Worm (Caenorhabditis elegans) whole organism, young adult: ENCODE data around the gene acn-1.

Source experiments
- B0019.2 ChIP-seq: fragments of 200-800 bp; sonication (Bioruptor generic); conservative IDR thresholded peaks from 2 replicates; pipeline ENCODE4 v1.3.6; 2022; ENCODE audit warnings: missing genetic modification reagents, missing genetic modification characterization, missing compliant biosample characterization
- B0261.1 ChIP-seq: sonication (generic microtip); optimal IDR thresholded peaks from 2 replicates; lab custom pipeline; 2016; ENCODE audit warnings: mild to moderate bottlenecking, missing genetic modification characterization, moderate library complexity, missing compliant biosample characterization
- F10E7.11 ChIP-seq: sonication (generic microtip); optimal IDR thresholded peaks from 2 replicates; lab custom pipeline; 2017; ENCODE audit warnings: mild to moderate bottlenecking, missing genetic modification characterization, moderate library complexity, missing compliant biosample characterization
- F22D6.2 ChIP-seq: sonication (generic microtip); optimal IDR thresholded peaks from 2 replicates; lab custom pipeline; 2016; ENCODE audit warnings: mild to moderate bottlenecking, missing genetic modification characterization, missing compliant biosample characterization
- F23B12.7 ChIP-seq: sonication (generic microtip); optimal IDR thresholded peaks from 2 replicates; lab custom pipeline; 2017; ENCODE audit warnings: missing genetic modification characterization, mild to moderate bottlenecking, missing compliant biosample characterization, antibody characterized with exemption, moderate library complexity; ENCODE audit not compliant: insufficient read depth
- Y53F4B.3 ChIP-seq: fragments of 200-800 bp; sonication (Bioruptor generic); IDR thresholded peaks from 2 replicates; pipeline ENCODE4 v1.3.6; 2022; ENCODE audit warnings: missing genetic modification reagents, missing genetic modification characterization, missing compliant biosample characterization
- ama-1 ChIP-seq, 3 experiments: fragments of 150-350 bp in 1 of 3; sonication (generic microtip) in 2 of 3; optimal IDR thresholded peaks; 2 replicates each; lab custom pipeline; 2014 to 2018; ENCODE audit warnings: missing biosample characterization in 2 of 3, missing genetic modification characterization in 2 of 3, missing genetic modification reagents in 2 of 3
- aptf-2 ChIP-seq: fragments of 200-800 bp; sonication (Bioruptor generic); conservative IDR thresholded peaks from 2 replicates; pipeline ENCODE4 v1.3.6; 2022; ENCODE audit warnings: missing genetic modification reagents, missing genetic modification characterization, missing compliant biosample characterization
- attf-6 ChIP-seq: fragments of 200-800 bp; sonication (Bioruptor generic); IDR thresholded peaks from 2 replicates; pipeline ENCODE4 v1.3.6; 2022; ENCODE audit warnings: missing genetic modification reagents, missing genetic modification characterization, missing compliant biosample characterization
- bed-1 ChIP-seq: fragments of 200-800 bp; sonication (Bioruptor generic); IDR thresholded peaks from 2 replicates; pipeline ENCODE4 v1.3.6; 2022; ENCODE audit warnings: missing genetic modification reagents, missing genetic modification characterization, missing compliant biosample characterization
- ccch-3 ChIP-seq: fragments of 200-800 bp; sonication (Bioruptor generic); optimal IDR thresholded peaks from 2 replicates; lab custom pipeline; 2018; ENCODE audit warnings: mild to moderate bottlenecking, missing genetic modification characterization, missing compliant biosample characterization
- cebp-1 ChIP-seq, 2 experiments: fragments of 200-800 bp in 1 of 2; sonication (Bioruptor generic) in 1 of 2; sonication (generic microtip) in 1 of 2; IDR thresholded peaks in 1 of 2; optimal IDR thresholded peaks in 1 of 2; 2 replicates each; pipeline versions ENCODE4 v1.3.6 to Lab custom; 2017 to 2022; ENCODE audit warnings: missing compliant biosample characterization in 2 of 2, missing genetic modification characterization in 2 of 2, mild to moderate bottlenecking in 1 of 2, missing genetic modification reagents in 1 of 2, moderate library complexity in 1 of 2
- ceh-58 ChIP-seq: fragments of 200-800 bp; sonication (Bioruptor generic); IDR thresholded peaks from 2 replicates; pipeline ENCODE4 v1.3.6; 2022; ENCODE audit warnings: missing genetic modification characterization, missing compliant biosample characterization
- chd-7 ChIP-seq: sonication (generic microtip); optimal IDR thresholded peaks from 2 replicates; lab custom pipeline; 2016; ENCODE audit warnings: mild to moderate bottlenecking, missing genetic modification characterization, moderate library complexity, missing compliant biosample characterization
- dox-1 ChIP-seq: fragments of 200-800 bp; sonication (Bioruptor generic); IDR thresholded peaks from 2 replicates; pipeline ENCODE4 v1.3.6; 2022; ENCODE audit warnings: missing genetic modification reagents, missing genetic modification characterization, missing compliant biosample characterization
- egl-18 ChIP-seq: fragments of 200-800 bp; sonication (Bioruptor generic); IDR thresholded peaks from 2 replicates; pipeline ENCODE4 v1.3.6; 2022; ENCODE audit warnings: missing genetic modification reagents, missing genetic modification characterization, missing compliant biosample characterization
- ekl-4 ChIP-seq: fragments of 200-800 bp; sonication (Bioruptor generic); IDR thresholded peaks from 2 replicates; pipeline ENCODE4 v1.3.6; 2022; ENCODE audit warnings: missing genetic modification reagents, missing genetic modification characterization, missing compliant biosample characterization
- hmg-1.2 ChIP-seq: fragments of 200-800 bp; sonication (Bioruptor generic); IDR thresholded peaks from 2 replicates; pipeline ENCODE4 v1.3.6; 2022; ENCODE audit warnings: missing genetic modification reagents, missing genetic modification characterization, missing compliant biosample characterization
- lin-40 ChIP-seq: sonication (generic microtip); optimal IDR thresholded peaks from 2 replicates; lab custom pipeline; 2016; ENCODE audit warnings: missing genetic modification characterization, mild to moderate bottlenecking, missing compliant biosample characterization, missing genotype, missing genetic modification reagents
- madf-6 ChIP-seq: fragments of 200-800 bp; sonication (Bioruptor generic); IDR thresholded peaks from 2 replicates; pipeline ENCODE4 v1.3.6; 2022; ENCODE audit warnings: missing genetic modification reagents, missing genetic modification characterization, missing compliant biosample characterization
- nfya-2 ChIP-seq: fragments of 200-800 bp; sonication (Bioruptor generic); IDR thresholded peaks from 2 replicates; pipeline ENCODE4 v1.3.6; 2022; ENCODE audit warnings: missing genetic modification reagents, missing genetic modification characterization, missing compliant biosample characterization
- nhr-120 ChIP-seq: fragments of 200-800 bp; sonication (Bioruptor generic); IDR thresholded peaks from 2 replicates; pipeline ENCODE4 v1.3.6; 2022; ENCODE audit warnings: missing genetic modification characterization, missing compliant biosample characterization
- nhr-179 ChIP-seq: sonication (generic microtip); optimal IDR thresholded peaks from 2 replicates; lab custom pipeline; 2016; ENCODE audit warnings: mild to moderate bottlenecking, missing genetic modification characterization, missing compliant biosample characterization
- nhr-80 ChIP-seq: sonication (generic microtip); optimal IDR thresholded peaks from 2 replicates; lab custom pipeline; 2016; ENCODE audit warnings: missing genetic modification characterization, missing compliant biosample characterization
- rcor-1 ChIP-seq: fragments of 200-800 bp; sonication (Bioruptor generic); IDR thresholded peaks from 2 replicates; pipeline ENCODE4 v1.3.6; 2022; ENCODE audit warnings: missing genetic modification reagents, missing genetic modification characterization, missing compliant biosample characterization
- sdz-38 ChIP-seq: sonication (generic microtip); optimal IDR thresholded peaks from 2 replicates; lab custom pipeline; 2016; ENCODE audit warnings: missing genotype, missing genetic modification characterization, missing compliant biosample characterization
- snpc-1.1 ChIP-seq: sonication (generic microtip); optimal IDR thresholded peaks from 2 replicates; lab custom pipeline; 2017; ENCODE audit warnings: missing genetic modification characterization, mild to moderate bottlenecking, missing compliant biosample characterization, antibody characterized with exemption, moderate library complexity, missing genotype, missing genetic modification reagents; ENCODE audit not compliant: insufficient read depth
- sptf-2 ChIP-seq: fragments of 200-800 bp; sonication (Bioruptor generic); optimal IDR thresholded peaks from 2 replicates; lab custom pipeline; 2018; ENCODE audit warnings: mild to moderate bottlenecking, missing genetic modification characterization, missing compliant biosample characterization
- tbp1 ChIP-seq: fragments of 200-800 bp; sonication (Bioruptor generic); optimal IDR thresholded peaks from 2 replicates; lab custom pipeline; 2018; ENCODE audit warnings: mild to moderate bottlenecking, missing genetic modification characterization, missing compliant biosample characterization
- tbx-9 ChIP-seq: sonication (generic microtip); optimal IDR thresholded peaks from 2 replicates; lab custom pipeline; 2016; ENCODE audit warnings: borderline replicate concordance, missing genetic modification characterization, inconsistent platforms, missing compliant biosample characterization
- tlf-1 ChIP-seq: fragments of 200-800 bp; sonication (Bioruptor generic); optimal IDR thresholded peaks from 2 replicates; lab custom pipeline; 2018; ENCODE audit warnings: mild to moderate bottlenecking, missing genetic modification characterization, missing compliant biosample characterization
- ztf-25 ChIP-seq: fragments of 200-800 bp; sonication (Bioruptor generic); IDR thresholded peaks from 2 replicates; pipeline ENCODE4 v1.3.6; 2022; ENCODE audit warnings: missing genetic modification reagents, missing genetic modification characterization, missing compliant biosample characterization
- ztf-26 ChIP-seq: sonication (generic microtip); optimal IDR thresholded peaks from 2 replicates; lab custom pipeline; 2017; ENCODE audit warnings: missing genetic modification characterization, missing compliant biosample characterization
- ztf-6 ChIP-seq: fragments of 200-800 bp; sonication (Bioruptor generic); IDR thresholded peaks from 2 replicates; pipeline ENCODE4 v1.3.6; 2022; ENCODE audit warnings: missing genetic modification reagents, missing genetic modification characterization, missing compliant biosample characterization

The acn-1 gene

ce11 chrX:5124288-5124687 lies 27.4 kb upstream of the acn-1 start:
- TF ChIP-seq B0261.1 (tag; lab: Kevin White, UChicago): no peak
- TF ChIP-seq snpc-1.1 (tag; lab: Kevin White, UChicago): no peak
- no peak for TF ChIP-seq aptf-2
- no peak for TF ChIP-seq F23B12.7 (tag; lab: Kevin White, UChicago)
- no peak for TF ChIP-seq Y53F4B.3 (GFP tag; lab: Robert Waterston, UW)
- TF ChIP-seq rcor-1 (GFP tag; lab: Robert Waterston, UW): no peak
- TF ChIP-seq B0019.2: no peak
- TF ChIP-seq madf-6 (GFP tag; lab: Robert Waterston, UW): no peak
- TF ChIP-seq tlf-1: no peak
- TF ChIP-seq nfya-2: no peak
- TF ChIP-seq egl-18 (GFP tag; lab: Robert Waterston, UW): no peak
- no peak for TF ChIP-seq bed-1 (GFP tag; lab: Robert Waterston, UW)
- no peak for TF ChIP-seq ama-1 (optimal IDR thresholded peaks at IDR 0.05; lab: Kevin White, UChicago)
- TF ChIP-seq ama-1 (GFP tag; optimal IDR thresholded peaks at IDR 0.05; lab: Kevin White, UChicago): no peak
- no peak for TF ChIP-seq sdz-38 (tag; lab: Kevin White, UChicago)
- TF ChIP-seq F10E7.11 (tag; lab: Kevin White, UChicago): no peak
- no peak for TF ChIP-seq tbx-9 (tag; lab: Kevin White, UChicago)
- no peak for TF ChIP-seq nhr-120 (GFP tag; lab: Robert Waterston, UW)
- no peak for TF ChIP-seq ccch-3 (GFP tag; lab: Kevin White, UChicago)
- TF ChIP-seq chd-7 (tag; lab: Kevin White, UChicago): no peak

- TF ChIP-seq ekl-4 (0 out of 2 replicates have a peak, but pooled peaks have one; percentile 46), attf-6 (0 out of 2 replicates have a peak, but pooled peaks have one; percentile 9), nhr-179 (tag; lab: Kevin White, UChicago) (no peak)
Observed at ce11 chrX:5122791-5123414, 26.0 kb upstream of the acn-1 start.

ce11 chrX:5122369-5122768 lies 25.5 kb upstream of the acn-1 start:
- peak; percentile 83 for TF ChIP-seq nhr-80 (tag; lab: Kevin White, UChicago)
- peak; percentile 17 for TF ChIP-seq tbp1 (GFP tag; lab: Kevin White, UChicago)
- peak; percentile 52 for TF ChIP-seq ztf-26 (tag; lab: Kevin White, UChicago)
- peak; percentile 29; the same call in 1 of the 2 replicates for TF ChIP-seq dox-1 (GFP tag; lab: Robert Waterston, UW)
- no peak for TF ChIP-seq hmg-1.2
- no peak for TF ChIP-seq ztf-25
- peak; percentile 43 for TF ChIP-seq lin-40

- no peak for TF ChIP-seq cebp-1 (GFP tag; IDR thresholded peaks at IDR 0.05; lab: Robert Waterston, UW)
- peak; percentile 6 for TF ChIP-seq cebp-1 (tag; optimal IDR thresholded peaks at IDR 0.05; lab: Kevin White, UChicago)
- no peak for TF ChIP-seq ceh-58 (GFP tag; lab: Robert Waterston, UW)
- 0 out of 2 replicates have a peak, but pooled peaks have one; percentile 3 for TF ChIP-seq hmg-1.2
- TF ChIP-seq, all 124 proteins: peak for 2
Observed at ce11 chrX:5121789-5122188, 24.9 kb upstream of the acn-1 start.

- TF ChIP-seq cebp-1 (GFP tag; IDR thresholded peaks at IDR 0.05; lab: Robert Waterston, UW) (no peak), cebp-1 (tag; optimal IDR thresholded peaks at IDR 0.05; lab: Kevin White, UChicago) (peak; percentile 52), ztf-6 (GFP tag; lab: Robert Waterston, UW) (no peak), F22D6.2 (tag; lab: Kevin White, UChicago) (no peak), sptf-2 (GFP tag; lab: Kevin White, UChicago) (no peak)
Observed at ce11 chrX:5120807-5121206, 23.9 kb upstream of the acn-1 start.
